1 fruit fly cellular context compared by ENCODE assay signal in the genomic region with DNA sequence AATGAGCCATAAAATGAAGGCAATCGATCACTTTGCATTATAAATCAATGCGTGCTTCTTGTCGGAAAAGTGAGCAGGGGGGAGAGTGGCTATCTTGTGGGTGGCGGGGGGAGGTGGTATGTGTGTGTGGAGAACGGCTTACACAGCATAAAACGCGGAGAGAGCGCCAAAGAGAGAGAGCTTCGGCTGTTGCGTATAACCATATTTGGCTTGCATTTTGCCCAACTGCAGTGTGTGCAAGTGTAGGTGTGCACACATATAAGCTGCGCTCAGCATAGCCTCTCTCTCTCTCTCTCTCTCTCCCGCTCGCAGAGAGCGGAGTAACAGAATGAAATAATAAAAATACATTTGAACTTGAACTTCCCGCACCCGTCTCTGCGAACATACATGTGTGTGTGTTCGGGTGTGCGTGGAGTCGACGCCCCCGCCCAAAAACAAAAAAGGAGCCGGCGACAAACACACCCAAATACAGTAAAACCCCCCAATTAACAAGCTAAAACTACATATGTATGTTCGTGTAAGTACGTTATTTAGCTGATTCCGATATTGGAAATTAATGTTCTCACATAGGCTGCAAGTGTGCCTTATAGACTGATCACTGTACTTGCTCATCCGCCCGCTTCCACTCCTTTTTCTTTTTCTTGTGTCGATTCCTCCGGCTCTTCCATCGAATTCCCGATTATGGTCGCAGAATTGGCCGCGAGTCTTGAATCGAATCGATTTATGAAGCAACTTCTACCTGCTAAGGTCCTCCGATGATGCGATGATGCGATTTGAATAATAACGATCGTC.
TF ChIP-seq lines count a peak whose summit lies in the region.

No protein-coding gene starts in this region.

TF ChIP-seq in whole organism, embryonic, 481 proteins besides CTCF, POLR2A, EP300 and RAD21 (continued from another document and continues in another):
- no peak for TF ChIP-seq CG13424 (tag; optimal IDR thresholded peaks at IDR 0.05; lab: Kevin White, UChicago)
- peak; percentile 22 for TF ChIP-seq HLHmδ (GFP tag; optimal IDR thresholded peaks at IDR 0.05; lab: Kevin White, UChicago)
- peak; percentile 48 to 53 for TF ChIP-seq bsh (GFP tag; optimal IDR thresholded peaks at IDR 0.05; lab: Kevin White, UChicago)
- no peak for TF ChIP-seq CG14667 (GFP tag; IDR thresholded peaks at IDR 0.05; lab: Robert Waterston, UW)
- no peak for TF ChIP-seq CG4854 (GFP tag; optimal IDR thresholded peaks at IDR 0.05; lab: Kevin White, UChicago)
- TF ChIP-seq E2f1 (GFP tag; IDR thresholded peaks at IDR 0.05; lab: Robert Waterston, UW), result 0 out of 2 replicates have a peak, but pooled peaks have one; percentile 19
- TF ChIP-seq CG31388 (GFP tag; optimal IDR thresholded peaks at IDR 0.05; lab: Kevin White, UChicago), result no peak
- TF ChIP-seq HLH54F (GFP tag; optimal IDR thresholded peaks at IDR 0.05; lab: Kevin White, UChicago), result no peak
- no peak for TF ChIP-seq Ets65A (GFP tag; lab: Kevin White, UChicago)
- no peak for TF ChIP-seq ranshi (GFP tag; IDR thresholded peaks at IDR 0.05; lab: Robert Waterston, UW)
- TF ChIP-seq Aef1 (GFP tag; IDR thresholded peaks at IDR 0.05; lab: Robert Waterston, UW), result no peak
- TF ChIP-seq lab (GFP tag; optimal IDR thresholded peaks at IDR 0.05; lab: Kevin White, UChicago), result peak; percentile 55
- TF ChIP-seq CG17359 (tag; optimal IDR thresholded peaks at IDR 0.05; lab: Kevin White, UChicago), result no peak
- TF ChIP-seq CG14441 (GFP tag; IDR thresholded peaks at IDR 0.05; lab: Robert Waterston, UW), result 0 out of 2 replicates have a peak, but pooled peaks have one; percentile 28
- no peak for TF ChIP-seq ac (GFP tag; optimal IDR thresholded peaks at IDR 0.05; lab: Kevin White, UChicago)
- TF ChIP-seq CG12942 (GFP tag; optimal IDR thresholded peaks at IDR 0.05; lab: Kevin White, UChicago), result no peak
- peak; percentile 4 for TF ChIP-seq CG12659 (GFP tag; optimal IDR thresholded peaks at IDR 0.05; lab: Kevin White, UChicago)
- TF ChIP-seq CG14710 (tag; optimal IDR thresholded peaks at IDR 0.05; lab: Kevin White, UChicago), result no peak
- no peak for TF ChIP-seq lmd (GFP tag; IDR thresholded peaks at IDR 0.05; lab: Robert Waterston, UW)
- no peak for TF ChIP-seq ken (GFP tag; IDR thresholded peaks at IDR 0.05; lab: Robert Waterston, UW)
- TF ChIP-seq unpg (GFP tag; optimal IDR thresholded peaks at IDR 0.05; lab: Kevin White, UChicago), result no peak
- TF ChIP-seq CG10321 (GFP tag; IDR thresholded peaks at IDR 0.05; lab: Robert Waterston, UW), result 0 out of 2 replicates have a peak, but pooled peaks have one; percentile 11
- 0 out of 2 replicates have a peak, but pooled peaks have one; percentile 31 for TF ChIP-seq ttk (GFP tag; IDR thresholded peaks at IDR 0.05; lab: Robert Waterston, UW)
- 0 out of 3 replicates have a peak, but pooled peaks have one; percentile 20 for TF ChIP-seq CG11695 (GFP tag; IDR thresholded peaks at IDR 0.05; lab: Robert Waterston, UW)
- TF ChIP-seq CG8388 (GFP tag; optimal IDR thresholded peaks at IDR 0.05; lab: Kevin White, UChicago), result no peak
- peak; percentile 3 for TF ChIP-seq CG16863 (GFP tag; optimal IDR thresholded peaks at IDR 0.05; lab: Kevin White, UChicago)
- no peak for TF ChIP-seq stc (GFP tag; IDR thresholded peaks at IDR 0.05; lab: Robert Waterston, UW)
- no peak for TF ChIP-seq grn (GFP tag; optimal IDR thresholded peaks at IDR 0.05; lab: Kevin White, UChicago)
- TF ChIP-seq crc (GFP tag; optimal IDR thresholded peaks at IDR 0.05; lab: Kevin White, UChicago), result no peak
- TF ChIP-seq CG9817 (tag; optimal IDR thresholded peaks at IDR 0.05; lab: Kevin White, UChicago), result no peak
- TF ChIP-seq CG13775 (GFP tag; optimal IDR thresholded peaks at IDR 0.05; lab: Kevin White, UChicago), result no peak
- peak; percentile 64; the same call in 1 of the 4 replicates for TF ChIP-seq chinmo (GFP tag; IDR thresholded peaks at IDR 0.05; lab: Robert Waterston, UW; ENCODE audit: partially characterized antibody)
- peak; percentile 4 for TF ChIP-seq jumu (GFP tag; optimal IDR thresholded peaks at IDR 0.05; lab: Kevin White, UChicago)
- no peak for TF ChIP-seq BtbVII (GFP tag; optimal IDR thresholded peaks at IDR 0.05; lab: Kevin White, UChicago)
- TF ChIP-seq NK7.1 (GFP tag; optimal IDR thresholded peaks at IDR 0.05; lab: Kevin White, UChicago), result no peak
- TF ChIP-seq Dip3 (GFP tag; optimal IDR thresholded peaks at IDR 0.05; lab: Kevin White, UChicago), result no peak
- no peak for TF ChIP-seq Oaz (GFP tag; IDR thresholded peaks at IDR 0.05; lab: Robert Waterston, UW)
- no peak for TF ChIP-seq CG3407 (GFP tag; optimal IDR thresholded peaks at IDR 0.05; lab: Kevin White, UChicago)
- peak; percentile 27 for TF ChIP-seq CG1603 (tag; optimal IDR thresholded peaks at IDR 0.05; lab: Kevin White, UChicago)
- TF ChIP-seq CG11456 (GFP tag; IDR thresholded peaks at IDR 0.05; lab: Robert Waterston, UW), result peak; percentile 52; the same call in 2 of the 3 replicates
- TF ChIP-seq rib (GFP tag; IDR thresholded peaks at IDR 0.05; lab: Robert Waterston, UW), result peak; percentile 63; the same call in 1 of the 2 replicates
- no peak for TF ChIP-seq bab2 (GFP tag; optimal IDR thresholded peaks at IDR 0.05; lab: Kevin White, UChicago)
- TF ChIP-seq shn (GFP tag; optimal IDR thresholded peaks at IDR 0.05; lab: Kevin White, UChicago), result no peak
- peak; percentile 35 for TF ChIP-seq Antp (GFP tag; optimal IDR thresholded peaks at IDR 0.05; lab: Kevin White, UChicago)
- TF ChIP-seq CG8924 (tag; optimal IDR thresholded peaks at IDR 0.05; lab: Kevin White, UChicago), result no peak
- TF ChIP-seq CG5245 (GFP tag; optimal IDR thresholded peaks at IDR 0.05; lab: Kevin White, UChicago), result no peak
- no peak for TF ChIP-seq CG10147 (GFP tag; optimal IDR thresholded peaks at IDR 0.05; lab: Kevin White, UChicago)
- TF ChIP-seq Oli (tag; optimal IDR thresholded peaks at IDR 0.05; lab: Kevin White, UChicago), result peak; percentile 10
- TF ChIP-seq slp2 (GFP tag; optimal IDR thresholded peaks at IDR 0.05; lab: Kevin White, UChicago), result no peak
- no peak for TF ChIP-seq CG1647 (GFP tag; optimal IDR thresholded peaks at IDR 0.05; lab: Kevin White, UChicago)
- no peak for TF ChIP-seq stwl (tag; optimal IDR thresholded peaks at IDR 0.05; lab: Kevin White, UChicago)
- TF ChIP-seq cato (GFP tag; optimal IDR thresholded peaks at IDR 0.05; lab: Kevin White, UChicago; ENCODE audit: borderline replicate concordance), result no peak
- TF ChIP-seq CG15514 (GFP tag; optimal IDR thresholded peaks at IDR 0.05; lab: Kevin White, UChicago), result peak; percentile 2
- TF ChIP-seq CG15073 (GFP tag; optimal IDR thresholded peaks at IDR 0.05; lab: Kevin White, UChicago), result no peak
- 0 out of 3 replicates have a peak, but pooled peaks have one; percentile 19 for TF ChIP-seq Optix (GFP tag; IDR thresholded peaks at IDR 0.05; lab: Robert Waterston, UW)
- no peak for TF ChIP-seq CG17568 (GFP tag; optimal IDR thresholded peaks at IDR 0.05; lab: Kevin White, UChicago)
- TF ChIP-seq CG2199 (GFP tag; IDR thresholded peaks at IDR 0.05; lab: Robert Waterston, UW), result no peak
- no peak for TF ChIP-seq mirr (GFP tag; optimal IDR thresholded peaks at IDR 0.05; lab: Kevin White, UChicago)
- no peak for TF ChIP-seq wek (GFP tag; optimal IDR thresholded peaks at IDR 0.05; lab: Kevin White, UChicago)
- TF ChIP-seq Nf-YB (GFP tag; optimal IDR thresholded peaks at IDR 0.05; lab: Kevin White, UChicago), result no peak
- TF ChIP-seq danr (GFP tag; IDR thresholded peaks at IDR 0.05; lab: Robert Waterston, UW), result no peak
- no peak for TF ChIP-seq CG31365 (tag; optimal IDR thresholded peaks at IDR 0.05; lab: Kevin White, UChicago)
- TF ChIP-seq ems (GFP tag; optimal IDR thresholded peaks at IDR 0.05; lab: Kevin White, UChicago), result no peak
- TF ChIP-seq lola (GFP tag; optimal IDR thresholded peaks at IDR 0.05; lab: Kevin White, UChicago), result peak in 1 of 3 experiments; percentile 30
- TF ChIP-seq mld (GFP tag; IDR thresholded peaks at IDR 0.05; lab: Robert Waterston, UW; ENCODE audit: partially characterized antibody), result no peak
- TF ChIP-seq twi (tag; optimal IDR thresholded peaks at IDR 0.05; lab: Kevin White, UChicago), result no peak
- no peak for TF ChIP-seq zen2 (GFP tag; IDR thresholded peaks at IDR 0.05; lab: Robert Waterston, UW; ENCODE audit: partially characterized antibody)
- no peak; the same call in 1 of the 2 replicates for TF ChIP-seq vvl (GFP tag; IDR thresholded peaks at IDR 0.05; lab: Robert Waterston, UW)
- TF ChIP-seq CG11560 (tag; IDR thresholded peaks at IDR 0.05; lab: Robert Waterston, UW), result no peak
- TF ChIP-seq br (optimal IDR thresholded peaks at IDR 0.05; lab: Kevin White, UChicago), result no peak
- TF ChIP-seq sna (GFP tag; IDR thresholded peaks at IDR 0.05; lab: Robert Waterston, UW; ENCODE audit: partially characterized antibody), result 0 out of 2 replicates have a peak, but pooled peaks have one; percentile 19
- TF ChIP-seq CG9727 (GFP tag; optimal IDR thresholded peaks at IDR 0.05; lab: Kevin White, UChicago), result peak; percentile 14
- TF ChIP-seq Vsx1 (GFP tag; optimal IDR thresholded peaks at IDR 0.05; lab: Kevin White, UChicago), result no peak
- peak; percentile 91 for TF ChIP-seq sens (GFP tag; lab: Kevin White, UChicago)
- no peak for TF ChIP-seq dm (GFP tag; optimal IDR thresholded peaks at IDR 0.05; lab: Kevin White, UChicago)
- no peak for TF ChIP-seq CG4404 (GFP tag; IDR thresholded peaks at IDR 0.05; lab: Robert Waterston, UW)
- TF ChIP-seq CG32767 (GFP tag; IDR thresholded peaks at IDR 0.05; lab: Robert Waterston, UW), result 0 out of 2 replicates have a peak, but pooled peaks have one; percentile 9
- TF ChIP-seq fru (optimal IDR thresholded peaks at IDR 0.05; lab: Kevin White, UChicago), result no peak
- TF ChIP-seq chif (GFP tag; optimal IDR thresholded peaks at IDR 0.05; lab: Kevin White, UChicago), result peak in 1 of 2 experiments; percentile 31
- TF ChIP-seq kah (GFP tag; optimal IDR thresholded peaks at IDR 0.05; lab: Kevin White, UChicago), result no peak
- TF ChIP-seq dpn (GFP tag; optimal IDR thresholded peaks at IDR 0.05; lab: Kevin White, UChicago), result peak in 1 of 2 experiments; percentile 7
- TF ChIP-seq CG2678 (tag; optimal IDR thresholded peaks at IDR 0.05; lab: Kevin White, UChicago), result peak; percentile 7
- no peak for TF ChIP-seq inv (GFP tag; IDR thresholded peaks at IDR 0.05; lab: Robert Waterston, UW; ENCODE audit: partially characterized antibody)
- TF ChIP-seq CG1832 (GFP tag; optimal IDR thresholded peaks at IDR 0.05; lab: Kevin White, UChicago), result no peak
- TF ChIP-seq GATAe (GFP tag; conservative IDR thresholded peaks at IDR 0.05; lab: Robert Waterston, UW), result no peak
- TF ChIP-seq row (GFP tag; IDR thresholded peaks at IDR 0.05; lab: Robert Waterston, UW), result peak; percentile 62; the same call in 2 of the 3 replicates
- TF ChIP-seq sob (GFP tag; IDR thresholded peaks at IDR 0.05; lab: Robert Waterston, UW), result 0 out of 2 replicates have a peak, but pooled peaks have one; percentile 26
- peak; percentile 60 for TF ChIP-seq ara (GFP tag; IDR thresholded peaks at IDR 0.05; lab: Robert Waterston, UW)
- TF ChIP-seq CG12744 (GFP tag; optimal IDR thresholded peaks at IDR 0.05; lab: Kevin White, UChicago), result no peak
- no peak for TF ChIP-seq CG9215 (GFP tag; IDR thresholded peaks at IDR 0.05; lab: Robert Waterston, UW)
- 0 out of 3 replicates have a peak, but pooled peaks have one; percentile 13 for TF ChIP-seq CG7357 (GFP tag; IDR thresholded peaks at IDR 0.05; lab: Robert Waterston, UW)
- TF ChIP-seq CG8944 (GFP tag; optimal IDR thresholded peaks at IDR 0.05; lab: Kevin White, UChicago), result no peak
- TF ChIP-seq dati (GFP tag; IDR thresholded peaks at IDR 0.05; lab: Robert Waterston, UW), result peak; percentile 14; the same call in 1 of the 2 replicates
- TF ChIP-seq zfh2 (GFP tag; optimal IDR thresholded peaks at IDR 0.05; lab: Kevin White, UChicago), result no peak
- TF ChIP-seq CG12104 (GFP tag; optimal IDR thresholded peaks at IDR 0.05; lab: Kevin White, UChicago), result no peak
- TF ChIP-seq CG5180 (GFP tag; optimal IDR thresholded peaks at IDR 0.05; lab: Kevin White, UChicago), result no peak
- TF ChIP-seq CG3726 (GFP tag; IDR thresholded peaks at IDR 0.05; lab: Robert Waterston, UW), result 0 out of 3 replicates have a peak, but pooled peaks have one; percentile 63
- no peak for TF ChIP-seq fd3F (GFP tag; optimal IDR thresholded peaks at IDR 0.05; lab: Kevin White, UChicago)
- TF ChIP-seq CG16813 (GFP tag; IDR thresholded peaks at IDR 0.05; lab: Robert Waterston, UW; ENCODE audit: partially characterized antibody), result no peak
- TF ChIP-seq z (GFP tag; IDR thresholded peaks at IDR 0.05; lab: Robert Waterston, UW), result no peak; the same call in 2 of the 3 replicates
- TF ChIP-seq Lhr (GFP tag; optimal IDR thresholded peaks at IDR 0.05; lab: Kevin White, UChicago), result no peak
- TF ChIP-seq fd64A (GFP tag; optimal IDR thresholded peaks at IDR 0.05; lab: Kevin White, UChicago), result no peak
- no peak for TF ChIP-seq Sin3A (optimal IDR thresholded peaks at IDR 0.05; lab: Kevin White, UChicago)
- peak; percentile 57; the same call in 2 of the 3 replicates for TF ChIP-seq otp (GFP tag; IDR thresholded peaks at IDR 0.05; lab: Robert Waterston, UW)
- TF ChIP-seq Bteb2 (GFP tag; optimal IDR thresholded peaks at IDR 0.05; lab: Kevin White, UChicago), result no peak
- TF ChIP-seq emc (GFP tag; optimal IDR thresholded peaks at IDR 0.05; lab: Kevin White, UChicago), result no peak
- TF ChIP-seq gem (tag; optimal IDR thresholded peaks at IDR 0.05; lab: Kevin White, UChicago), result peak; percentile 56
- peak; percentile 39; the same call in 1 of the 2 replicates for TF ChIP-seq CG32772 (GFP tag; IDR thresholded peaks at IDR 0.05; lab: Robert Waterston, UW)
- peak; percentile 84 for TF ChIP-seq yki (optimal IDR thresholded peaks at IDR 0.05; lab: Kevin White, UChicago)
- TF ChIP-seq CG6683 (GFP tag; optimal IDR thresholded peaks at IDR 0.05; lab: Kevin White, UChicago), result no peak
- peak; percentile 13; the same call in 1 of the 2 replicates for TF ChIP-seq CG10366 (GFP tag; IDR thresholded peaks at IDR 0.05; lab: Robert Waterston, UW)
- TF ChIP-seq CG1529 (GFP tag; optimal IDR thresholded peaks at IDR 0.05; lab: Kevin White, UChicago), result no peak
- no peak for TF ChIP-seq nerfin-2 (GFP tag; IDR thresholded peaks at IDR 0.05; lab: Robert Waterston, UW; ENCODE audit: partially characterized antibody)
- peak; percentile 85 for TF ChIP-seq Med (GFP tag; lab: Kevin White, UChicago)
- no peak for TF ChIP-seq pho (GFP tag; optimal IDR thresholded peaks at IDR 0.05; lab: Kevin White, UChicago)
- TF ChIP-seq sr (GFP tag; IDR thresholded peaks at IDR 0.05; lab: Robert Waterston, UW), result peak; percentile 46; the same call in 2 of the 3 replicates
- 0 out of 4 replicates have a peak, but pooled peaks have one; percentile 40 for TF ChIP-seq Dll (GFP tag; IDR thresholded peaks at IDR 0.05; lab: Robert Waterston, UW; ENCODE audit: partially characterized antibody)
- no peak for TF ChIP-seq CG6689 (GFP tag; IDR thresholded peaks at IDR 0.05; lab: Robert Waterston, UW)
- TF ChIP-seq Hr78 (GFP tag; optimal IDR thresholded peaks at IDR 0.05; lab: Kevin White, UChicago), result peak in 1 of 2 experiments; percentile 67
- TF ChIP-seq Atf6 (GFP tag; IDR thresholded peaks at IDR 0.05; lab: Robert Waterston, UW), result no peak
